Worm (Caenorhabditis elegans): ENCODE results near the gene aakg-2.

- TF ChIP-seq unc-62 (GFP tag; optimal IDR thresholded peaks at IDR 0.05) (no peak), tbx-2 (tag; optimal IDR thresholded peaks at IDR 0.05) (no peak), swsn-7 (tag; optimal IDR thresholded peaks at IDR 0.05) (no peak), zag-1 (tag; optimal IDR thresholded peaks at IDR 0.05) (no peak), nhr-237 (tag; optimal IDR thresholded peaks at IDR 0.05) (no peak), fos-1 (tag; optimal IDR thresholded peaks at IDR 0.05) (no peak), lir-3 (tag; optimal IDR thresholded peaks at IDR 0.05; ENCODE audit: poor library complexity) (no peak), elt-3 (tag; optimal IDR thresholded peaks at IDR 0.05) (no peak)
Observed at ce11 chrX:16825358-16825757, 43.5 kb downstream of the aakg-2 start, which contains the start of gene sto-5.

All from whole organism, L1 larva.